Fruit fly (Drosophila melanogaster) whole organism, adult: ENCODE results near the gene mus101.
A peak's percentile ranks its signal among the peaks of the same experiment; 100 is the strongest.

Experiments used
- CG11617 ChIP-seq: fragments of 200-800 bp; sonication (Bioruptor generic); optimal IDR thresholded peaks from 2 replicates; lab custom pipeline; 2017; ENCODE audit warnings: mild to moderate bottlenecking, missing biosample characterization, missing genetic modification reagents, missing genetic modification characterization
- CG12768 ChIP-seq: fragments of 200-800 bp; sonication (Bioruptor generic); optimal IDR thresholded peaks from 2 replicates; lab custom pipeline; 2017; ENCODE audit warnings: missing biosample characterization, missing genetic modification characterization, mild to moderate bottlenecking, moderate library complexity, missing genetic modification reagents
- CG14711 ChIP-seq: fragments of 200-800 bp; sonication (Bioruptor generic); optimal IDR thresholded peaks from 2 replicates; lab custom pipeline; 2018; ENCODE audit warnings: missing biosample characterization, mild to moderate bottlenecking, missing genetic modification characterization, moderate library complexity
- CG1620 ChIP-seq: fragments of 200-800 bp; sonication (Bioruptor generic); optimal IDR thresholded peaks from 2 replicates; lab custom pipeline; 2016; ENCODE audit warnings: missing biosample characterization, missing genetic modification characterization
- CG33017 ChIP-seq: fragments of 200-800 bp; sonication (Bioruptor generic); optimal IDR thresholded peaks from 2 replicates; lab custom pipeline; 2018; ENCODE audit warnings: missing biosample characterization, mild to moderate bottlenecking, missing genetic modification characterization, moderate library complexity
- CG5204 ChIP-seq: fragments of 200-800 bp; sonication (Bioruptor generic); optimal IDR thresholded peaks from 2 replicates; lab custom pipeline; 2016; ENCODE audit warnings: missing biosample characterization, missing genetic modification characterization
- CG7045 ChIP-seq: fragments of 200-800 bp; sonication (Bioruptor generic); optimal IDR thresholded peaks from 2 replicates; lab custom pipeline; 2017; ENCODE audit warnings: missing biosample characterization, mild to moderate bottlenecking, missing genetic modification characterization
- CG7101 ChIP-seq: fragments of 200-800 bp; sonication (Bioruptor generic); optimal IDR thresholded peaks from 2 replicates; lab custom pipeline; 2018; ENCODE audit warnings: missing biosample characterization, mild to moderate bottlenecking, missing genetic modification characterization, moderate library complexity
- Clk ChIP-seq: fragments of 200-800 bp; sonication (Bioruptor generic); optimal IDR thresholded peaks from 2 replicates; lab custom pipeline; 2017; ENCODE audit warnings: missing biosample characterization, missing genetic modification characterization
- Crg-1 ChIP-seq: fragments of 200-800 bp; sonication (Bioruptor generic); optimal IDR thresholded peaks from 2 replicates; lab custom pipeline; 2016; ENCODE audit warnings: missing biosample characterization, missing genetic modification characterization
- Hr96 ChIP-seq: fragments of 200-800 bp; sonication (Bioruptor generic); optimal IDR thresholded peaks from 2 replicates; lab custom pipeline; 2016; ENCODE audit warnings: missing biosample characterization, missing genetic modification characterization
- Mnt ChIP-seq: fragments of 200-800 bp; sonication (Bioruptor generic); optimal IDR thresholded peaks from 2 replicates; lab custom pipeline; 2016; ENCODE audit warnings: missing biosample characterization, mild to moderate bottlenecking, missing genetic modification characterization
- bab1 ChIP-seq: fragments of 200-800 bp; sonication (Bioruptor generic); optimal IDR thresholded peaks from 3 replicates; lab custom pipeline; 2019; ENCODE audit warnings: missing biosample characterization, mild to moderate bottlenecking, missing genetic modification characterization, moderate library complexity
- cic ChIP-seq: fragments of 200-800 bp; sonication (Bioruptor generic); optimal IDR thresholded peaks from 2 replicates; lab custom pipeline; 2017; ENCODE audit warnings: missing biosample characterization, mild to moderate bottlenecking, missing genetic modification characterization, moderate library complexity
- cnc ChIP-seq, 2 experiments: fragments of >200 bp; optimal IDR thresholded peaks; 2 replicates each; lab custom pipeline; 2017
- kay ChIP-seq: fragments of 200-800 bp; sonication (Bioruptor generic); peaks from one replicate; lab custom pipeline; 2016; ENCODE audit warnings: missing biosample characterization, missing genetic modification characterization, borderline replicate concordance
- ovo ChIP-seq: fragments of 200-800 bp; sonication (Bioruptor generic); optimal IDR thresholded peaks from 2 replicates; lab custom pipeline; 2016; ENCODE audit warnings: missing biosample characterization, missing genetic modification characterization
- pad ChIP-seq: fragments of 200-800 bp; sonication (Bioruptor generic); optimal IDR thresholded peaks from 3 replicates; lab custom pipeline; 2017; ENCODE audit warnings: missing biosample characterization, missing genetic modification characterization, mild to moderate bottlenecking, moderate library complexity, missing genetic modification reagents
- tj ChIP-seq: fragments of 200-800 bp; sonication (Bioruptor generic); optimal IDR thresholded peaks from 3 replicates; lab custom pipeline; 2017; ENCODE audit warnings: missing biosample characterization, mild to moderate bottlenecking, missing genetic modification characterization, moderate library complexity
- toe ChIP-seq: fragments of 200-800 bp; sonication (Bioruptor generic); optimal IDR thresholded peaks from 2 replicates; lab custom pipeline; 2016; ENCODE audit warnings: missing biosample characterization, missing genetic modification characterization

mus101 gene

DNA sequence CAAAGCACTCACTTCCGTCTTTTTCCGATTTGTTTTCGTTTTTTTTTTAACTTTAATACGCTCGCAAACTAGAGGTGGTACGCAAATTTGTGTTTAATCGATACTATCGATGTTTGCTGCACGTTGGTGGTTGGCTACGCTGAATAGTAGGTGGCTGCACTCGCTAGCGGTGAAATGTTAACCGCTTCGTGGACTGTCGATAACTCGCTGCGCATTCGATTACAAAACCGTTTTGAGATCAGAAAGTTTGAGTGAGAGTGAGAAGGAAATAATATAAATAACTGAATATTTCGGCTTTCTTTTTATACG lies 14.1 kb downstream of the mus101 start, which contains the start of gene g:
TSS of gene g (minus strand) at position 105 of the 309 bp plus-strand sequence.
- TF ChIP-seq Crg-1, result no peak
- peak; percentile 18 for TF ChIP-seq bab1 (GFP tag; lab: Kevin White, UChicago)
- TF ChIP-seq CG7101 (tag; lab: Kevin White, UChicago), result no peak
- no peak for TF ChIP-seq toe (GFP tag; lab: Kevin White, UChicago)
- TF ChIP-seq pad (GFP tag; lab: Kevin White, UChicago), result no peak
- peak; percentile 29 for TF ChIP-seq ovo (GFP tag; lab: Kevin White, UChicago)
- peak; percentile 38 for TF ChIP-seq Mnt (GFP tag; lab: Kevin White, UChicago)
- no peak for TF ChIP-seq tj (GFP tag; lab: Kevin White, UChicago)
- no peak for TF ChIP-seq Clk
- TF ChIP-seq CG33017 (tag; lab: Kevin White, UChicago), result no peak
- no peak for TF ChIP-seq Hr96 (GFP tag; lab: Kevin White, UChicago)
- no peak for TF ChIP-seq CG12768 (GFP tag; lab: Kevin White, UChicago)
- TF ChIP-seq kay (GFP tag; lab: Kevin White, UChicago), result no peak
- peak; percentile 1 for TF ChIP-seq CG14711
- no peak for TF ChIP-seq CG5204
- TF ChIP-seq CG11617, result peak; percentile 40
- TF ChIP-seq cnc (optimal IDR thresholded peaks at IDR 0.05; lab: Kevin White, UChicago), result no peak
- TF ChIP-seq cic (GFP tag; lab: Kevin White, UChicago), result no peak
- TF ChIP-seq CG7045 (GFP tag; lab: Kevin White, UChicago), result no peak
- no peak for TF ChIP-seq CG1620 (GFP tag; lab: Kevin White, UChicago)

DNA sequence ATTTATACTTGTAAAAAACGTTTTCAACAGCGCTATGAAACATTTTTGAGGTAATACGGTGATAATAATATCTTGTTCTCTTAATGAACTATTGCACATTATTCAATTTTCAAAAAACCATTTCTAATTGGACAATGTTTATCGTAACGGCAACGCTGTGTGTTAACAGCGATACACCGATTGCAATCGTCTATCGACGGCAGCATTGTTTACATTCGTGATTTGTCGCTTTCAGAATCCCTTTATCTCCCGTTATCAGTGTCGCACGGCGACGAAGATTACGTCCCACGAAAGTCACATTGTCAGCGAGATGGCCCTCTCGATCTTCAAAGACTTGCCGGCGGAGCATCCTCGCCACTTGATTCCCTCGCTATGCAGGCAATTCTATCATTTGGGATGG lies 15.9 kb downstream of the mus101 start, which contains the start of gene CG11134:
TSS of gene CG11134 (plus strand) at position 4 of the 400 bp plus-strand sequence.
- no peak for TF ChIP-seq kay (GFP tag; lab: Kevin White, UChicago)
- peak; percentile 16 for TF ChIP-seq bab1 (GFP tag; lab: Kevin White, UChicago)
- TF ChIP-seq cic (GFP tag; lab: Kevin White, UChicago), result peak; percentile 5

DNA sequence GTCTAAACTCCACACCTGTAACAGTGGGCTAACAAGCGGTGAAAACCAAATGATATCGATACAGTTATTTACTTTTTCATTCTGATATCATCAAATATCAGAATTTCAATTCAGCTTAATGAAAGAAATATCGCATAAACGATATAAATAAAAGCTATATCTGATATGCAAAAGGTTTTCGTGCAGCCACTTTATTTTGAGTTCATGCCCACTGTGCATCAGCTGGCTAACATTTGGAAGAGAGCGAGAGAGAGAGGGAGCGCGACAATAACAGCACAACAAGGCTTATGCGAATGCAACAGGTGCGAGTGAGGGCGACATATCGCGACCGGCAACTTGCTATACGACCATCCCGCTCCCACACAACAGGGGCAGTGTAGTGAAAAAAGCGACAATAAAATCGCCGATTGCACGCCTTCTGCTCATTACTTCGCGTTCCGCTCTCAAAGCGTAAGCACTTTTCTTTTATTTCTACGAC lies 17.4 kb downstream of the mus101 start, which contains the start of gene CG11151:
TSS of gene CG11151 (plus strand) at position 334 of the 478 bp plus-strand sequence.
- TF ChIP-seq Hr96 (GFP tag; lab: Kevin White, UChicago), result no peak
- peak; percentile 95 for TF ChIP-seq CG11617
- peak; percentile 87 for TF ChIP-seq Mnt (GFP tag; lab: Kevin White, UChicago)
- peak; percentile 75 for TF ChIP-seq kay (GFP tag; lab: Kevin White, UChicago)
- TF ChIP-seq pad (GFP tag; lab: Kevin White, UChicago), result peak; percentile 99
- peak; percentile 94 for TF ChIP-seq Crg-1
- peak; percentile 93 for TF ChIP-seq CG33017 (tag; lab: Kevin White, UChicago)
- peak; percentile 92 for TF ChIP-seq CG12768 (GFP tag; lab: Kevin White, UChicago)
- peak; percentile 88 for TF ChIP-seq toe (GFP tag; lab: Kevin White, UChicago)
- no peak for TF ChIP-seq cnc (optimal IDR thresholded peaks at IDR 0.05; lab: Kevin White, UChicago)
- peak; percentile 73 for TF ChIP-seq Clk
- TF ChIP-seq CG14711, result peak; percentile 94
- TF ChIP-seq CG1620 (GFP tag; lab: Kevin White, UChicago), result peak; percentile 87
- TF ChIP-seq CG7101 (tag; lab: Kevin White, UChicago), result peak; percentile 98
- TF ChIP-seq CG5204, result peak; percentile 88
- peak; percentile 97 for TF ChIP-seq bab1 (GFP tag; lab: Kevin White, UChicago)
- TF ChIP-seq ovo (GFP tag; lab: Kevin White, UChicago), result peak; percentile 90
- TF ChIP-seq cic (GFP tag; lab: Kevin White, UChicago), result peak; percentile 59
- peak; percentile 84 for TF ChIP-seq tj (GFP tag; lab: Kevin White, UChicago)
- peak; percentile 85 for TF ChIP-seq CG7045 (GFP tag; lab: Kevin White, UChicago)

DNA sequence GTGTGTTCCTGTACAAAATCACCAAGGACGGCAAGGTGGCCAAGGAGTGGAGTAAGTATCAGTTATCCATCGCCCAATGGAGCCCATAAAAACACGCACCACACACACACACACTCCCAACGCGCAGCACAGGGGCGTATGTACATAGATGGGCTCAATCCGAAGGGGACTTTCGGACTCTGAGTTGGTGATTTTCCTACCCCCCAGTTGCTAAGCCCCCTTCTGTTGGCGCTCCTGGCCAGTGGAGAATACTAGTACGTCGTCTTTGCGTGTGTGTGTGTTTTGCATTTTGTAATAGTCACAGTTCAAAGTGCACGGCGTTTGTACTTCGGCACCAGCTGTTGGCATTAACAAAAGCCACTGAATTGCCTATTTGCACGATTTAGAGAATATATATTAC lies 18.0 kb downstream of the mus101 start:
- TF ChIP-seq ovo (GFP tag; lab: Kevin White, UChicago) (no peak), cnc (optimal IDR thresholded peaks at IDR 0.05; lab: Kevin White, UChicago) (no peak), CG5204 (peak; percentile 78), cic (GFP tag; lab: Kevin White, UChicago) (peak; percentile 2), kay (GFP tag; lab: Kevin White, UChicago) (peak; percentile 96), CG7045 (GFP tag; lab: Kevin White, UChicago) (peak; percentile 77), bab1 (GFP tag; lab: Kevin White, UChicago) (peak; percentile 29), tj (GFP tag; lab: Kevin White, UChicago) (peak; percentile 52), CG12768 (GFP tag; lab: Kevin White, UChicago) (peak; percentile 95), CG14711 (peak; percentile 48), toe (GFP tag; lab: Kevin White, UChicago) (peak; percentile 72), Clk (peak; percentile 82), CG33017 (tag; lab: Kevin White, UChicago) (peak; percentile 67), CG7101 (tag; lab: Kevin White, UChicago) (peak; percentile 78), CG11617 (peak; percentile 54), Crg-1 (peak; percentile 42), pad (GFP tag; lab: Kevin White, UChicago) (no peak), Hr96 (GFP tag; lab: Kevin White, UChicago) (peak; percentile 89), CG1620 (GFP tag; lab: Kevin White, UChicago) (peak; percentile 75), Mnt (GFP tag; lab: Kevin White, UChicago) (peak; percentile 71)

DNA sequence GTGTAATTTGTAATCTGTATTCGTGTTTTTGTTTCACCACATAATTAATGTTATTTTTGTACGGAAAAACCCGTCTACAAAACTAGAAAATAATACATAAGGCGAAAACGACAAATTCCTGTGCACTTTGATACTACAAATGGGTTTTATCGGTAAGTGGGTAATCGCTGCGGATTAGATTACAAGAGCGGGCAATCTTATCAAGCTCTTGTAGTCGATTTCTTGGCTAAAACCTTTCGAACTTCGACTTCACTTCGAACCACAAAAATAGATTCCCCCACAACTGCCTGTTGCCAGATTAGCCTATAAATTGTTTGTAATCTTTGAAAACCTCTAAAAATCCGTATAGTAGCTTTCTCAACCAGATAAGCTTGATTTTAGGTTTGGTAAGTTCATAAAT lies 18.9 kb downstream of the mus101 start:
- TF ChIP-seq CG11617, result no peak
- TF ChIP-seq CG1620 (GFP tag; lab: Kevin White, UChicago), result no peak
- TF ChIP-seq CG33017 (tag; lab: Kevin White, UChicago), result no peak
- no peak for TF ChIP-seq ovo (GFP tag; lab: Kevin White, UChicago)
- TF ChIP-seq cic (GFP tag; lab: Kevin White, UChicago), result no peak
- TF ChIP-seq tj (GFP tag; lab: Kevin White, UChicago), result no peak
- no peak for TF ChIP-seq Hr96 (GFP tag; lab: Kevin White, UChicago)
